Worm (Caenorhabditis elegans) whole organism, early embryonic: ENCODE results near the gene col-141.

Source experiments
- F13C5.2 ChIP-seq: sonication (generic microtip); optimal IDR thresholded peaks from 2 replicates; lab custom pipeline; 2017; ENCODE audit warnings: mild to moderate bottlenecking, missing genetic modification characterization, inconsistent platforms, missing compliant biosample characterization
- ama-1 ChIP-seq: fragments of 150-350 bp; optimal IDR thresholded peaks from 2 replicates; lab custom pipeline; 2014
- ceh-36 ChIP-seq: sonication (generic microtip); optimal IDR thresholded peaks from 2 replicates; lab custom pipeline; 2016; ENCODE audit warnings: missing genetic modification characterization, inconsistent platforms, missing compliant biosample characterization
- flt-1 ChIP-seq: fragments of 200-800 bp; sonication (Bioruptor generic); IDR thresholded peaks from 2 replicates; pipeline ENCODE4 v1.3.6; 2022; ENCODE audit warnings: missing genetic modification characterization, missing compliant biosample characterization
- hmbx-1 ChIP-seq: sonication (generic microtip); optimal IDR thresholded peaks from 2 replicates; lab custom pipeline; 2016; ENCODE audit warnings: mild to moderate bottlenecking, missing genetic modification characterization, missing compliant biosample characterization
- hmg-4 ChIP-seq: fragments of 200-800 bp; sonication (Bioruptor generic); optimal IDR thresholded peaks from 2 replicates; lab custom pipeline; 2018; ENCODE audit warnings: mild to moderate bottlenecking, missing genetic modification characterization, missing compliant biosample characterization
- tbx-11 ChIP-seq: fragments of 200-800 bp; sonication (Bioruptor generic); IDR thresholded peaks from 2 replicates; pipeline ENCODE4 v1.3.6; 2022; ENCODE audit warnings: missing genetic modification characterization, missing compliant biosample characterization
- tbx-37 ChIP-seq: fragments of 200-800 bp; sonication (Bioruptor generic); conservative IDR thresholded peaks from 2 replicates; pipeline ENCODE4 v1.3.6; 2022; ENCODE audit warnings: missing genetic modification reagents, missing genetic modification characterization, missing compliant biosample characterization

DNA sequence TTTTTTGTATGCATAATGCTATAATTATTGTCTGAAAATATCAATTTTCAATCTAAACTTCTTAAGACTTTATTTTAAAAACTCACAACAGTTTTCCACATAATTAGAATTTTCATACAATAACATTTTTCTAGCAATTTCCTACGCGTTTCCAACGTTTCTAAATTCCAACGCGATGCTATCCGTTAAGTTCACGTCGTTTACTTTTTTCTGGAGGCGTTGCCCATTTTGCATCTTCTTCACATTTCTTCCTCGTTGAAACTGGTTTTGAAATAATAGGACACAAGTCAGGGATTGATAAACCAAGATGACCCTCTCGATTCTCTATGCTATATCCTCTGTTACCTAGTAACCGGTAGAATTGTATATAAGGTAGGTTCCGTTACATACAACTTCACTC is 5.7 kb downstream of the col-141 start, which contains the start of the genes T15B7.14 and col-143:
- TF ChIP-seq ama-1 (lab: Kevin White, UChicago) = no peak
- TF ChIP-seq hmbx-1 (tag; lab: Kevin White, UChicago) = no peak
- no peak for TF ChIP-seq hmg-4
- TF ChIP-seq tbx-11 (GFP tag; lab: Robert Waterston, UW) = no peak
- no peak for TF ChIP-seq F13C5.2 (tag; lab: Kevin White, UChicago)
- no peak for TF ChIP-seq flt-1 (GFP tag; lab: Robert Waterston, UW)
- no peak for TF ChIP-seq tbx-37 (GFP tag; lab: Robert Waterston, UW)
- TF ChIP-seq ceh-36 (tag; lab: Kevin White, UChicago) = no peak
